Worm (Caenorhabditis elegans) whole organism, late embryonic: ENCODE results near the gene C29E4.12.
A peak's percentile ranks its signal among the peaks of the same experiment; 100 is the strongest.

Source experiments
- K02D7.2 ChIP-seq: sonication (generic microtip); optimal IDR thresholded peaks from 2 replicates; lab custom pipeline; 2017; ENCODE audit warnings: mild to moderate bottlenecking, missing genetic modification characterization, missing compliant biosample characterization
- K09A11.1 ChIP-seq: sonication (generic microtip); optimal IDR thresholded peaks from 2 replicates; lab custom pipeline; 2017; ENCODE audit warnings: antibody characterized with exemption, mild to moderate bottlenecking, missing genetic modification characterization, missing compliant biosample characterization; ENCODE audit not compliant: insufficient read depth
- T23F11.4 ChIP-seq: fragments of 200-800 bp; sonication (Bioruptor generic); optimal IDR thresholded peaks from 2 replicates; lab custom pipeline; 2018; ENCODE audit warnings: mild to moderate bottlenecking, missing genetic modification characterization, missing compliant biosample characterization
- Y22D7AL.16 ChIP-seq: sonication (generic microtip); optimal IDR thresholded peaks from 2 replicates; lab custom pipeline; 2016; ENCODE audit warnings: missing genetic modification characterization, missing compliant biosample characterization
- ahr-1 ChIP-seq: sonication (generic microtip); optimal IDR thresholded peaks from 2 replicates; lab custom pipeline; 2016; ENCODE audit warnings: missing genetic modification characterization, missing compliant biosample characterization
- ama-1 ChIP-seq: fragments of 150-350 bp; optimal IDR thresholded peaks from 2 replicates; lab custom pipeline; 2014
- ceh-18 ChIP-seq: sonication (generic microtip); optimal IDR thresholded peaks from 2 replicates; lab custom pipeline; 2016; ENCODE audit warnings: missing genetic modification characterization, missing compliant biosample characterization
- ceh-19 ChIP-seq: fragments of 200-800 bp; sonication (Bioruptor generic); optimal IDR thresholded peaks from 2 replicates; lab custom pipeline; 2018; ENCODE audit warnings: mild to moderate bottlenecking, missing genetic modification characterization, missing compliant biosample characterization
- ceh-2 ChIP-seq: sonication (generic microtip); optimal IDR thresholded peaks from 2 replicates; lab custom pipeline; 2016; ENCODE audit warnings: missing genotype, missing genetic modification characterization, missing compliant biosample characterization
- ceh-22 ChIP-seq: sonication (generic microtip); optimal IDR thresholded peaks from 2 replicates; lab custom pipeline; 2017; ENCODE audit warnings: missing biosample characterization, missing genetic modification characterization
- ceh-30 ChIP-seq: fragments of 150-350 bp; optimal IDR thresholded peaks from 2 replicates; lab custom pipeline; 2014; ENCODE audit warnings: missing biosample characterization, missing genetic modification characterization
- ceh-31 ChIP-seq: sonication (generic microtip); optimal IDR thresholded peaks from 2 replicates; lab custom pipeline; 2016; ENCODE audit warnings: missing genetic modification characterization, missing compliant biosample characterization
- ceh-34 ChIP-seq: sonication (generic microtip); optimal IDR thresholded peaks from 2 replicates; lab custom pipeline; 2016; ENCODE audit warnings: mild to moderate bottlenecking, missing genetic modification characterization, missing compliant biosample characterization
- ceh-45 ChIP-seq: fragments of 200-800 bp; sonication (Bioruptor generic); IDR thresholded peaks from 2 replicates; pipeline ENCODE4 v1.3.6; 2022; ENCODE audit warnings: missing genetic modification reagents, missing genetic modification characterization, missing compliant biosample characterization
- dmd-4 ChIP-seq: sonication (generic microtip); optimal IDR thresholded peaks from 2 replicates; lab custom pipeline; 2016; ENCODE audit warnings: borderline replicate concordance, missing genetic modification characterization, missing compliant biosample characterization
- dve-1 ChIP-seq: sonication (generic microtip); optimal IDR thresholded peaks from 2 replicates; lab custom pipeline; 2017; ENCODE audit warnings: antibody characterized with exemption, mild to moderate bottlenecking, missing genetic modification characterization, missing compliant biosample characterization
- elt-4 ChIP-seq: sonication (generic microtip); optimal IDR thresholded peaks from 2 replicates; lab custom pipeline; 2016; ENCODE audit warnings: missing genetic modification characterization, missing compliant biosample characterization
- ets-4 ChIP-seq: sonication (generic microtip); optimal IDR thresholded peaks from 2 replicates; lab custom pipeline; 2016; ENCODE audit warnings: missing genetic modification characterization, missing compliant biosample characterization
- eyg-1 ChIP-seq: sonication (generic microtip); optimal IDR thresholded peaks from 2 replicates; lab custom pipeline; 2016; ENCODE audit warnings: missing genotype, missing genetic modification characterization, missing compliant biosample characterization
- fax-1 ChIP-seq: sonication (generic microtip); optimal IDR thresholded peaks from 2 replicates; lab custom pipeline; 2016; ENCODE audit warnings: missing genotype, missing genetic modification characterization, missing compliant biosample characterization
- hlh-15 ChIP-seq: sonication (generic microtip); optimal IDR thresholded peaks from 2 replicates; lab custom pipeline; 2016; ENCODE audit warnings: missing genetic modification characterization, missing compliant biosample characterization
- hlh-8 ChIP-seq: sonication (generic microtip); optimal IDR thresholded peaks from 2 replicates; lab custom pipeline; 2016; ENCODE audit warnings: missing genotype, missing genetic modification characterization, missing compliant biosample characterization
- lim-6 ChIP-seq: sonication (generic microtip); optimal IDR thresholded peaks from 2 replicates; lab custom pipeline; 2016; ENCODE audit warnings: missing genetic modification characterization, missing compliant biosample characterization
- madf-2 ChIP-seq: sonication (generic microtip); optimal IDR thresholded peaks from 2 replicates; lab custom pipeline; 2017; ENCODE audit warnings: missing genetic modification characterization, missing compliant biosample characterization
- pat-9 ChIP-seq: fragments of 200-800 bp; sonication (Bioruptor generic); optimal IDR thresholded peaks from 2 replicates; lab custom pipeline; 2018; ENCODE audit warnings: mild to moderate bottlenecking, missing genetic modification characterization, moderate library complexity, missing compliant biosample characterization
- pax-1 ChIP-seq: fragments of 150-350 bp; optimal IDR thresholded peaks from 2 replicates; lab custom pipeline; 2014; ENCODE audit warnings: missing biosample characterization, missing genetic modification characterization
- pha-2 ChIP-seq: sonication (generic microtip); optimal IDR thresholded peaks from 2 replicates; lab custom pipeline; 2017; ENCODE audit warnings: mild to moderate bottlenecking, missing genetic modification characterization, missing compliant biosample characterization
- pha-4 ChIP-seq: fragments of 150-350 bp; optimal IDR thresholded peaks from 2 replicates; lab custom pipeline; 2018; ENCODE audit warnings: missing biosample characterization, missing genetic modification reagents, missing genetic modification characterization
- rnt-1 ChIP-seq: sonication (generic microtip); optimal IDR thresholded peaks from 2 replicates; lab custom pipeline; 2016; ENCODE audit warnings: missing genetic modification characterization, missing compliant biosample characterization
- sdc-2 ChIP-seq: sonication (generic microtip); optimal IDR thresholded peaks from 2 replicates; lab custom pipeline; 2016; ENCODE audit warnings: missing genotype, missing genetic modification characterization, missing compliant biosample characterization
- sox-2 ChIP-seq: fragments of 200-800 bp; sonication (Bioruptor generic); IDR thresholded peaks from 2 replicates; pipeline ENCODE4 v1.3.6; 2022; ENCODE audit warnings: missing genetic modification reagents, missing genetic modification characterization, missing compliant biosample characterization
- tbx-2 ChIP-seq: sonication (generic microtip); optimal IDR thresholded peaks from 2 replicates; lab custom pipeline; 2016; ENCODE audit warnings: missing genetic modification characterization, missing compliant biosample characterization
- tbx-7 ChIP-seq: sonication (generic microtip); optimal IDR thresholded peaks from 2 replicates; lab custom pipeline; 2016; ENCODE audit warnings: missing genotype, missing genetic modification characterization, missing compliant biosample characterization
- unc-42 ChIP-seq: sonication (generic microtip); optimal IDR thresholded peaks from 2 replicates; lab custom pipeline; 2016; ENCODE audit warnings: missing genotype, missing genetic modification characterization, missing compliant biosample characterization

Gene C29E4.12

ce11 chrIII:7948802-7949201, 7.9 kb downstream of the C29E4.12 start, which contains the start of gene col-90:
TSS of gene col-90 (plus strand) at chrIII:7948838.
- no peak for TF ChIP-seq elt-4
- no peak for TF ChIP-seq sox-2 (GFP tag; lab: Robert Waterston, UW)
- TF ChIP-seq hlh-8 (tag; lab: Kevin White, UChicago) = no peak
- TF ChIP-seq ahr-1 (tag; lab: Kevin White, UChicago) = no peak
- no peak for TF ChIP-seq sdc-2 (tag; lab: Kevin White, UChicago)
- TF ChIP-seq tbx-7 (tag; lab: Kevin White, UChicago) = no peak
- no peak for TF ChIP-seq ets-4 (tag; lab: Kevin White, UChicago)
- TF ChIP-seq Y22D7AL.16 (tag; lab: Kevin White, UChicago) = no peak
- TF ChIP-seq hlh-15 (tag; lab: Kevin White, UChicago) = no peak
- no peak for TF ChIP-seq pax-1 (tag; lab: Kevin White, UChicago)
- TF ChIP-seq ceh-19 (GFP tag; lab: Kevin White, UChicago) = no peak
- TF ChIP-seq eyg-1 (tag; lab: Kevin White, UChicago) = no peak
- no peak for TF ChIP-seq K02D7.2 (tag; lab: Kevin White, UChicago)
- TF ChIP-seq pha-2 (tag; lab: Kevin White, UChicago) = no peak
- no peak for TF ChIP-seq tbx-2 (tag; lab: Kevin White, UChicago)
- TF ChIP-seq T23F11.4 (GFP tag; lab: Kevin White, UChicago) = no peak
- TF ChIP-seq, all 69 proteins: peak for 0

- TF ChIP-seq pat-9 (no peak), hlh-8 (tag; lab: Kevin White, UChicago) (no peak), sdc-2 (tag; lab: Kevin White, UChicago) (no peak), eyg-1 (tag; lab: Kevin White, UChicago) (no peak), K09A11.1 (no peak), tbx-2 (tag; lab: Kevin White, UChicago) (no peak), dve-1 (tag; lab: Kevin White, UChicago) (no peak), fax-1 (tag; lab: Kevin White, UChicago) (no peak), T23F11.4 (GFP tag; lab: Kevin White, UChicago) (no peak), ceh-34 (tag; lab: Kevin White, UChicago) (no peak), pha-2 (tag; lab: Kevin White, UChicago) (no peak), ceh-2 (tag; lab: Kevin White, UChicago) (no peak), ceh-31 (no peak)
- TF ChIP-seq, all 69 proteins: peak for 0
Measured at ce11 chrIII:7950447-7950846, 9.5 kb downstream of the C29E4.12 start.

- TF ChIP-seq unc-42 (tag; lab: Kevin White, UChicago) = peak; percentile 19
- no peak for TF ChIP-seq ceh-30 (tag; lab: Kevin White, UChicago)
Measured at ce11 chrIII:7952077-7952765, 11.3 kb downstream of the C29E4.12 start, which contains the start of gene C29E4.15. TSS of gene C29E4.15 (plus strand) at chrIII:7952623.

DNA sequence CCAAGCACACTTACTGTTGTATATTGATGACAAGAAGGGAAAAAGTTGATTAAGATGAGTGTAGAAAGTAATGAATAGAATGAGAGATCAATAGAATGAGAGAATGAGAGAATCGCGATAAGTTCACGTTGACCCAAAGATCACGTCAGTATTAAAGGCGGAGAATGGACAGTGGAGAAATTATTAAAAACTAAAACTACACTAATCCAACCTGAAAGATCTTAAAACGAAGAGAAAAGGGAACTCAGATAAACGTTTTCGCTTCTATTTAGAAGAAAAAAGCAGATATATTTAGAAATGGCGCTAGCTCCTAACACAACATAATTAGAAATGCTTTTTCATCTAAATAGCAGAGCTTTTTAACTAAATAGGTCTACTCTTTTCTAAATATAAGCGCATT, 12.3 kb downstream of the C29E4.12 start, which contains the start of gene let-754:
Gene let-754, minus strand, starts transcription at position 101 of the 400 bp plus-strand sequence.
- no peak for TF ChIP-seq ceh-45 (GFP tag; lab: Robert Waterston, UW)
- no peak for TF ChIP-seq dmd-4 (tag; lab: Kevin White, UChicago)
- no peak for TF ChIP-seq ceh-22 (tag; lab: Kevin White, UChicago)
- TF ChIP-seq ceh-19 (GFP tag; lab: Kevin White, UChicago) = no peak
- TF ChIP-seq rnt-1 = no peak
- no peak for TF ChIP-seq ceh-30 (tag; lab: Kevin White, UChicago)
- TF ChIP-seq pha-2 (tag; lab: Kevin White, UChicago) = no peak
- no peak for TF ChIP-seq ceh-18 (tag; lab: Kevin White, UChicago)
- TF ChIP-seq ama-1 = no peak
- no peak for TF ChIP-seq pha-4
- no peak for TF ChIP-seq ahr-1 (tag; lab: Kevin White, UChicago)
- TF ChIP-seq ets-4 (tag; lab: Kevin White, UChicago) = no peak
- no peak for TF ChIP-seq madf-2
- no peak for TF ChIP-seq lim-6 (tag; lab: Kevin White, UChicago)
